Fruit fly (Drosophila melanogaster) whole organism, embryonic: ENCODE data around the gene moon.

Experiments used
- Abd-B ChIP-seq: fragments of 200-800 bp; sonication (Bioruptor generic); optimal IDR thresholded peaks from 2 replicates; lab custom pipeline; 2018; ENCODE audit warnings: missing biosample characterization, mild to moderate bottlenecking, missing genetic modification characterization, moderate library complexity
- Bgb ChIP-seq: fragments of 200-800 bp; sonication (Bioruptor generic); IDR thresholded peaks from 2 replicates; pipeline ENCODE4 v1.3.6; 2022; ENCODE audit warnings: missing biosample characterization, missing genetic modification characterization; ENCODE audit not compliant: partially characterized antibody
- CG1024 ChIP-seq: fragments of 200-800 bp; sonication (Bioruptor generic); IDR thresholded peaks from 2 replicates; pipeline ENCODE4 v1.3.6; 2022; ENCODE audit warnings: missing biosample characterization, missing genetic modification characterization
- CG11504 ChIP-seq: fragments of 200-800 bp; sonication (Bioruptor generic); optimal IDR thresholded peaks from 3 replicates; lab custom pipeline; 2019; ENCODE audit warnings: missing biosample characterization, mild to moderate bottlenecking, missing genetic modification characterization, moderate library complexity
- CG14860 ChIP-seq: fragments of 200-800 bp; sonication (Bioruptor generic); IDR thresholded peaks from 3 replicates; pipeline ENCODE4 v1.3.6; 2022; ENCODE audit warnings: missing biosample characterization, missing genetic modification characterization; ENCODE audit not compliant: partially characterized antibody
- CG15601 ChIP-seq: fragments of 200-800 bp; sonication (Bioruptor generic); optimal IDR thresholded peaks from 3 replicates; lab custom pipeline; 2019; ENCODE audit warnings: missing biosample characterization, mild to moderate bottlenecking, missing genetic modification characterization, moderate library complexity
- CG16813 ChIP-seq: fragments of 200-800 bp; sonication (Bioruptor generic); IDR thresholded peaks from 3 replicates; pipeline ENCODE4 v1.3.6; 2022; ENCODE audit warnings: missing biosample characterization, missing genetic modification characterization; ENCODE audit not compliant: partially characterized antibody
- CG17359 ChIP-seq: fragments of 200-800 bp; sonication (Bioruptor generic); optimal IDR thresholded peaks from 3 replicates; lab custom pipeline; 2018; ENCODE audit warnings: missing biosample characterization, mild to moderate bottlenecking, missing genetic modification characterization, moderate library complexity
- CG17912 ChIP-seq: fragments of 200-800 bp; sonication (Bioruptor generic); optimal IDR thresholded peaks from 2 replicates; lab custom pipeline; 2018; ENCODE audit warnings: missing biosample characterization, mild to moderate bottlenecking, missing genetic modification characterization
- CG32772 ChIP-seq: fragments of 200-800 bp; sonication (Bioruptor generic); IDR thresholded peaks from 2 replicates; pipeline ENCODE4 v1.3.6; 2022; ENCODE audit warnings: missing biosample characterization, missing genetic modification characterization
- CG3726 ChIP-seq: fragments of 200-800 bp; sonication (Bioruptor generic); IDR thresholded peaks from 3 replicates; pipeline ENCODE4, ENCODE4 v1.3.6; 2022; ENCODE audit warnings: missing biosample characterization, missing genetic modification characterization
- CG5180 ChIP-seq: fragments of 200-800 bp; sonication (Bioruptor generic); optimal IDR thresholded peaks from 3 replicates; lab custom pipeline; 2017; ENCODE audit warnings: missing biosample characterization, missing genetic modification characterization, mild to moderate bottlenecking, moderate library complexity, missing genetic modification reagents
- CG6813 ChIP-seq: fragments of 200-800 bp; sonication (Bioruptor generic); optimal IDR thresholded peaks from 2 replicates; lab custom pipeline; 2017; ENCODE audit warnings: missing biosample characterization, missing genetic modification characterization, mild to moderate bottlenecking, moderate library complexity, missing genetic modification reagents
- CG7357 ChIP-seq: fragments of 200-800 bp; sonication (Bioruptor generic); IDR thresholded peaks from 3 replicates; pipeline ENCODE4 v1.3.6; 2022; ENCODE audit warnings: missing biosample characterization, missing genetic modification characterization
- CG7372 ChIP-seq: fragments of 200-800 bp; sonication (Bioruptor generic); IDR thresholded peaks from 2 replicates; pipeline ENCODE4 v1.3.6; 2022; ENCODE audit warnings: missing biosample characterization, missing genetic modification characterization
- CG7963 ChIP-seq: fragments of 200-800 bp; sonication (Bioruptor generic); IDR thresholded peaks from 3 replicates; pipeline ENCODE4 v1.3.6; 2022; ENCODE audit warnings: missing biosample characterization, missing genetic modification characterization; ENCODE audit not compliant: partially characterized antibody
- CTCF ChIP-seq: fragments of 200-800 bp; sonication (Bioruptor generic); optimal IDR thresholded peaks from 2 replicates; lab custom pipeline; 2017; ENCODE audit warnings: missing biosample characterization, mild to moderate bottlenecking, missing genetic modification characterization, moderate library complexity
- Dfd ChIP-seq, 2 experiments: fragments of >200 bp; optimal IDR thresholded peaks; 2 replicates each; lab custom pipeline; 2017; ENCODE audit warnings: missing biosample characterization in 2 of 2, missing genetic modification characterization in 2 of 2
- Dip2 ChIP-seq: fragments of 200-800 bp; sonication (Bioruptor generic); IDR thresholded peaks from 2 replicates; pipeline ENCODE4 v1.3.6; 2022; ENCODE audit warnings: missing biosample characterization, missing genetic modification characterization
- Dll ChIP-seq: fragments of 200-800 bp; sonication (Bioruptor generic); IDR thresholded peaks from 4 replicates; pipeline ENCODE4 v1.3.6; 2022; ENCODE audit warnings: missing biosample characterization, missing genetic modification characterization; ENCODE audit not compliant: partially characterized antibody
- Dp ChIP-seq: fragments of 200-800 bp; sonication (Bioruptor generic); optimal IDR thresholded peaks from 2 replicates; lab custom pipeline; 2018; ENCODE audit warnings: missing biosample characterization, mild to moderate bottlenecking, missing genetic modification characterization, moderate library complexity
- HLH4C ChIP-seq: fragments of 200-800 bp; sonication (Bioruptor generic); IDR thresholded peaks from 3 replicates; pipeline ENCODE4 v1.3.6; 2022; ENCODE audit warnings: missing biosample characterization, missing genetic modification characterization; ENCODE audit not compliant: partially characterized antibody
- Hr39 ChIP-seq: fragments of >200 bp; optimal IDR thresholded peaks from 2 replicates; lab custom pipeline; 2017
- Med ChIP-seq: fragments of 200-800 bp; sonication (Bioruptor generic); peaks from one replicate; lab custom pipeline; 2016; ENCODE audit warnings: missing biosample characterization, missing genetic modification characterization, mild to moderate bottlenecking, inconsistent platforms, moderate library complexity
- Myb ChIP-seq: fragments of 200-800 bp; sonication (Bioruptor generic); optimal IDR thresholded peaks from 2 replicates; lab custom pipeline; 2016; ENCODE audit warnings: missing biosample characterization, missing genetic modification characterization
- Optix ChIP-seq: fragments of 200-800 bp; sonication (Bioruptor generic); IDR thresholded peaks from 3 replicates; pipeline ENCODE4 v1.3.6; 2022; ENCODE audit warnings: missing biosample characterization, missing genetic modification characterization
- Pdp1 ChIP-seq, 2 experiments: fragments of 200-800 bp; sonication (Bioruptor generic); optimal IDR thresholded peaks; 3 replicates each; lab custom pipeline; 2016; ENCODE audit warnings: missing biosample characterization in 2 of 2, missing genetic modification characterization in 2 of 2, mild to moderate bottlenecking in 1 of 2, moderate library complexity in 1 of 2
- Scr ChIP-seq: fragments of 200-800 bp; sonication (Bioruptor generic); IDR thresholded peaks from 2 replicates; pipeline ENCODE4 v1.3.6; 2022; ENCODE audit warnings: missing biosample characterization, missing genetic modification characterization; ENCODE audit not compliant: partially characterized antibody
- Trl ChIP-seq, 3 experiments: fragments of >200 bp in 2 of 3; fragments of 200-800 bp in 1 of 3; sonication (Bioruptor generic) in 1 of 3; optimal IDR thresholded peaks; 2 replicates in 1 of 3; 3 replicates in 2 of 3; lab custom pipeline; 2016 to 2017; ENCODE audit warnings: missing biosample characterization in 1 of 3, missing genetic modification characterization in 1 of 3
- abd-A ChIP-seq: fragments of 200-800 bp; sonication (Bioruptor generic); optimal IDR thresholded peaks from 3 replicates; lab custom pipeline; 2019; ENCODE audit warnings: missing biosample characterization, mild to moderate bottlenecking, missing genetic modification characterization, moderate library complexity
- bcd ChIP-seq: fragments of 200-800 bp; sonication (Bioruptor generic); optimal IDR thresholded peaks from 2 replicates; lab custom pipeline; 2017; ENCODE audit warnings: missing biosample characterization, mild to moderate bottlenecking, missing genetic modification characterization
- caup ChIP-seq: fragments of 200-800 bp; sonication (Bioruptor generic); optimal IDR thresholded peaks from 3 replicates; lab custom pipeline; 2017; ENCODE audit warnings: missing biosample characterization, mild to moderate bottlenecking, missing genetic modification characterization, moderate library complexity; ENCODE audit not compliant: severe bottlenecking
- dati ChIP-seq: fragments of 200-800 bp; sonication (Bioruptor generic); IDR thresholded peaks from 2 replicates; pipeline ENCODE4 v1.3.6; 2022; ENCODE audit warnings: missing biosample characterization, missing genetic modification characterization
- gem ChIP-seq: fragments of 200-800 bp; sonication (Bioruptor generic); optimal IDR thresholded peaks from 2 replicates; lab custom pipeline; 2019; ENCODE audit warnings: missing biosample characterization, mild to moderate bottlenecking, missing genetic modification characterization, moderate library complexity
- knrl ChIP-seq: fragments of 200-800 bp; sonication (Bioruptor generic); IDR thresholded peaks from 3 replicates; pipeline ENCODE4 v1.3.6; 2022; ENCODE audit warnings: missing biosample characterization, missing genetic modification characterization; ENCODE audit not compliant: partially characterized antibody
- nerfin-1 ChIP-seq: fragments of 200-800 bp; sonication (Bioruptor generic); optimal IDR thresholded peaks from 3 replicates; lab custom pipeline; 2019; ENCODE audit warnings: missing biosample characterization, mild to moderate bottlenecking, missing genetic modification characterization, moderate library complexity
- nerfin-2 ChIP-seq: fragments of 200-800 bp; sonication (Bioruptor generic); IDR thresholded peaks from 2 replicates; pipeline ENCODE4 v1.3.6; 2022; ENCODE audit warnings: missing biosample characterization, missing genetic modification characterization; ENCODE audit not compliant: partially characterized antibody
- org-1 ChIP-seq: fragments of 200-800 bp; sonication (Bioruptor generic); optimal IDR thresholded peaks from 2 replicates; lab custom pipeline; 2017; ENCODE audit warnings: missing biosample characterization, missing genetic modification characterization
- otp ChIP-seq: fragments of 200-800 bp; sonication (Bioruptor generic); IDR thresholded peaks from 3 replicates; pipeline ENCODE4, ENCODE4 v1.3.6; 2022; ENCODE audit warnings: missing biosample characterization, missing genetic modification characterization
- pita ChIP-seq: fragments of 200-800 bp; sonication (Bioruptor generic); optimal IDR thresholded peaks from 2 replicates; lab custom pipeline; 2017; ENCODE audit warnings: missing biosample characterization, mild to moderate bottlenecking, missing genetic modification characterization
- scrt ChIP-seq: fragments of 200-800 bp; sonication (Bioruptor generic); optimal IDR thresholded peaks from 2 replicates; lab custom pipeline; 2018; ENCODE audit warnings: missing biosample characterization, mild to moderate bottlenecking, missing genetic modification characterization, moderate library complexity
- slou ChIP-seq: fragments of 200-800 bp; sonication (Bioruptor generic); optimal IDR thresholded peaks from 3 replicates; lab custom pipeline; 2016; ENCODE audit warnings: missing biosample characterization, missing genetic modification characterization
- stwl ChIP-seq: fragments of 200-800 bp; sonication (Bioruptor generic); optimal IDR thresholded peaks from 3 replicates; lab custom pipeline; 2018; ENCODE audit warnings: missing biosample characterization, mild to moderate bottlenecking, missing genetic modification characterization, moderate library complexity
- tna ChIP-seq: fragments of 200-800 bp; sonication (Bioruptor generic); IDR thresholded peaks from 2 replicates; pipeline ENCODE4 v1.3.6; 2022; ENCODE audit warnings: missing biosample characterization, missing genetic modification characterization; ENCODE audit not compliant: partially characterized antibody

moon gene

DNA sequence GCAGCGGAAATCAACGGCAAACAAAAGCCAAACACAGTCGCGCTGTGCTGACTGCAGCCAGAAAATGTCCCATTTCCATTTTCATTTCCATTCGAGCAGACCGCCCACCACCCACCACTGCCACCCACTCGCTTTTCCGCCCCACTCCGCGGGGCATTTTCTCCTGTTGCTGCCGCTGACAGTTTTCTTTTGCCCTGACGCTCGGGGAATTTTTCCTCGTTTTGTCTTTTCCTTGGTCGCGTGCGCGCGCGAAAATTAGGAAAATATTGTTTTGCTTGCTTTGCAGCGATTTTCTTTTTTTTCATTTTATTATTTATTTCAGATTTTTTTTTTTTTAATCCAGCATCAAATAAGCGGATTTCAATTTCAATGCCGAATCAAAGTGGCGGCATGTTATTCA, 22.3 kb downstream of the moon start:
- peak; percentile 75 for TF ChIP-seq Hr39 (lab: Kevin White, UChicago)
- peak; percentile 50 for TF ChIP-seq scrt (GFP tag; lab: Kevin White, UChicago)
- TF ChIP-seq CG1024 (GFP tag; lab: Robert Waterston, UW), result no peak

DNA sequence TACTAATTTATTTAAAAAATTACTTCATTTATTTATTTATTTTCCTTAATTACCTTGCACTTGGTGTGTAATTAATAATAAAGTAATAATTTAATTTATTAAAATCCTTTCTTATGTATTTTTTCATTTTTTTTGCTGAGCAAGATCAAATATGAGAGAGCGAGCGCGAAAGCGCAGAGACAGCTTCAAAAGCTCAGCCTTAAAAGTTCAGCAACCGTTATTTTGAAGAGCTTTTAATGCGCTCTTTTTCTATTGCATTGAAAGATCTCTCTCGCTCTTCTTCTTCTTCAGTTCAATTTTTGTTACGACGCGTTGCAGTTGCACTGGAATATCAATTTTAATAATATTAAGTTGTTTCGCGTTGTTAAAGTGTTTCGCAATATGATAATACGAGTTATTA, 29.2 kb downstream of the moon start, which contains the start of gene Ten-a:
Gene Ten-a, plus strand, starts transcription at position 301 of the 400 bp plus-strand sequence.
- TF ChIP-seq Trl (optimal IDR thresholded peaks at IDR 0.05; lab: Kevin White, UChicago) (peak in 1 of 2 experiments; percentile 12), Trl (GFP tag; optimal IDR thresholded peaks at IDR 0.05; lab: Kevin White, UChicago) (no peak), CG17912 (GFP tag; lab: Kevin White, UChicago) (no peak), CG5180 (GFP tag; lab: Kevin White, UChicago) (peak; percentile 27)

DNA sequence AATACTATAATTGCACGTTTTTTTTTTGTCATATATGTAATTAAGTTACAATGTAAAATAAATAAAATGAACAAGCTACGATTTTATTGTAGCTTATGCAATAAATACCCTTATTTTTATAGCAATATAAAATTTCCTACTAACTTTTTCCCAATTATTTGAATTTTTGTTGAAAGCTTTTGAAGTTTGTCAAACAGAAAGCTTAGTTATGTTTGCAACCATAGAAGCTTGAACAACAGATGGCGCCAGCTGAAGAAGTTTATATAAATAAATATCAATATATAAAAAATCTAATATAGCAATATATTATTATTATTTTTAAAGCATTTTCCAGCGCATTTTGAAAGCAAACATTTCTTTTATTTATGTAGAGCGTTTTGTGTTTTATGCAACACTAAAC, 37.4 kb downstream of the moon start:
- TF ChIP-seq CG11504 (tag; lab: Kevin White, UChicago) (peak; percentile 17), Dp (GFP tag; lab: Kevin White, UChicago) (peak; percentile 17), CG15601 (tag; lab: Kevin White, UChicago) (peak; percentile 7), nerfin-1 (tag; lab: Kevin White, UChicago) (no peak), org-1 (GFP tag; lab: Kevin White, UChicago) (no peak), Med (GFP tag; lab: Kevin White, UChicago) (peak; percentile 7), gem (peak; percentile 11), Myb (GFP tag; lab: Kevin White, UChicago) (peak; percentile 1), Dip2 (GFP tag; lab: Robert Waterston, UW) (peak; percentile 89), pita (GFP tag; lab: Kevin White, UChicago) (peak; percentile 17), CG7357 (no peak), Pdp1 (GFP tag; optimal IDR thresholded peaks at IDR 0.05; lab: Kevin White, UChicago) (peak in 1 of 2 experiments; percentile 79), stwl (tag; lab: Kevin White, UChicago) (peak; percentile 2), CTCF (GFP tag; lab: Kevin White, UChicago) (peak; percentile 93)

DNA sequence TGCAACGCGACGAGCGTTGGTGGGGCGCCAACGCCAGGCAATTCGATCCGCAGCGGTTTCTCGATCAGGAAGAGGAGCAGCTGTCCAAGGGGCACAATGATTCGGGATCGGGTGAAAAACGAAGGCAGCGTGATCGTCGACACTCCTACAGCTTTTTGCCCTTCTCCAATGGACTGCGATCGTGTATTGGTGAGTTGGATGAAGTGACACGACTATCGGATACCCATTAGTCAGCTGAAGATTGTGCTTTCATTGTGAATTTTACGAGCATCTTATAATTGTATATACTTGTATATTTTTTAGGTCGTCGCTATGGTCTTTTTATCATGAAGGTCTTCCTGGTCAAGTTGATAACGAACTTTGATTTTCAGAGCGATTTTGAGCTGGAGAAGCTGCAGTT, 37.9 kb downstream of the moon start:
- TF ChIP-seq slou (GFP tag; lab: Kevin White, UChicago), result no peak
- TF ChIP-seq pita (GFP tag; lab: Kevin White, UChicago), result no peak
- no peak for TF ChIP-seq Dfd (GFP tag; optimal IDR thresholded peaks at IDR 0.05; lab: Kevin White, UChicago)
- 0 out of 3 replicates have a peak, but pooled peaks have one; percentile 44 for TF ChIP-seq CG7963
- 0 out of 2 replicates have a peak, but pooled peaks have one; percentile 24 for TF ChIP-seq Scr
- TF ChIP-seq knrl, result no peak
- no peak for TF ChIP-seq otp (GFP tag; lab: Robert Waterston, UW)
- no peak for TF ChIP-seq CG7372 (GFP tag; lab: Robert Waterston, UW)
- no peak for TF ChIP-seq CG17359 (tag; lab: Kevin White, UChicago)
- TF ChIP-seq bcd (GFP tag; lab: Kevin White, UChicago), result no peak
- TF ChIP-seq dati (GFP tag; lab: Robert Waterston, UW), result no peak
- TF ChIP-seq Abd-B (GFP tag; lab: Kevin White, UChicago), result no peak
- peak; percentile 62 for TF ChIP-seq nerfin-2 (GFP tag; lab: Robert Waterston, UW)
- TF ChIP-seq tna (GFP tag; lab: Robert Waterston, UW), result peak; percentile 66; the same call in 1 of the 2 replicates
- peak; percentile 73 for TF ChIP-seq HLH4C (GFP tag; lab: Robert Waterston, UW)
- TF ChIP-seq Bgb (GFP tag; lab: Robert Waterston, UW), result 0 out of 2 replicates have a peak, but pooled peaks have one; percentile 28
- TF ChIP-seq CG3726 (GFP tag; lab: Robert Waterston, UW), result no peak
- TF ChIP-seq CG32772 (GFP tag; lab: Robert Waterston, UW), result no peak
- peak; percentile 42; the same call in 2 of the 3 replicates for TF ChIP-seq CG16813 (GFP tag; lab: Robert Waterston, UW)
- TF ChIP-seq Optix (GFP tag; lab: Robert Waterston, UW), result no peak
- 0 out of 4 replicates have a peak, but pooled peaks have one; percentile 22 for TF ChIP-seq Dll (GFP tag; lab: Robert Waterston, UW)
- TF ChIP-seq CG14860 (GFP tag; lab: Robert Waterston, UW), result peak; percentile 53; the same call in 1 of the 3 replicates
- TF ChIP-seq CG6813 (GFP tag; lab: Kevin White, UChicago), result no peak
- TF ChIP-seq abd-A (tag; lab: Kevin White, UChicago), result no peak
- TF ChIP-seq caup (GFP tag; lab: Kevin White, UChicago), result no peak
